Fruit fly (Drosophila melanogaster): Measurements from ENCODE around the gene CG31974.

Gene CG31974

DNA sequence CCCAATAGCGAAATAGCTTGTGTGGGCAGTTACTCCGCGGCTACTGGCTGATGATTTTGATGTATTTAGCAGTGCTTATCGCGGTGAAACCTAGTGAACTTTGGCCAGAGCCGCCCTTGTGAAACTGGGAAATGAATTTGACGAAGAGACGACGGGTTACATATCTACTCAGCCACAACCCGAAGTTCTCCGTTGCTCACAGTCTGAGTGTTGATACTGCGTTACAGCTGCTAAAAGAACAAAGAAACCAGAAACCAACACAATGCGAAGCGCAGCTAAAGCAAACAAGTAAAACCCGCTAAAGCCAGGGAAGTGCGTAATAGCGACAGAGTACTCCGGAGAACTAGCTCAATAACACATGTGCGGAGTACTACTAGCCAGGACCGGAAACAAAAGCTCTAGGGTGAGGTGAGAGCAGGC is 14.6 kb downstream of the CG31974 start (continued):
- TF ChIP-seq lz (GFP tag; optimal IDR thresholded peaks at IDR 0.05): no peak
- TF ChIP-seq Blimp-1 (GFP tag; optimal IDR thresholded peaks at IDR 0.05): no peak
- peak; percentile 89 for TF ChIP-seq CG1621 (tag; optimal IDR thresholded peaks at IDR 0.05)
- no peak for TF ChIP-seq Lpt (GFP tag; optimal IDR thresholded peaks at IDR 0.05)
- TF ChIP-seq ss (GFP tag; optimal IDR thresholded peaks at IDR 0.05): peak in 1 of 2 experiments; percentile 62
- peak; percentile 72 for TF ChIP-seq fkh (GFP tag; optimal IDR thresholded peaks at IDR 0.05)
- TF ChIP-seq vri (GFP tag; optimal IDR thresholded peaks at IDR 0.05): no peak
- no peak for TF ChIP-seq Ets21C (GFP tag; optimal IDR thresholded peaks at IDR 0.05)
- TF ChIP-seq topi (GFP tag; optimal IDR thresholded peaks at IDR 0.05): no peak
- TF ChIP-seq fd85E (GFP tag; optimal IDR thresholded peaks at IDR 0.05): no peak

DNA sequence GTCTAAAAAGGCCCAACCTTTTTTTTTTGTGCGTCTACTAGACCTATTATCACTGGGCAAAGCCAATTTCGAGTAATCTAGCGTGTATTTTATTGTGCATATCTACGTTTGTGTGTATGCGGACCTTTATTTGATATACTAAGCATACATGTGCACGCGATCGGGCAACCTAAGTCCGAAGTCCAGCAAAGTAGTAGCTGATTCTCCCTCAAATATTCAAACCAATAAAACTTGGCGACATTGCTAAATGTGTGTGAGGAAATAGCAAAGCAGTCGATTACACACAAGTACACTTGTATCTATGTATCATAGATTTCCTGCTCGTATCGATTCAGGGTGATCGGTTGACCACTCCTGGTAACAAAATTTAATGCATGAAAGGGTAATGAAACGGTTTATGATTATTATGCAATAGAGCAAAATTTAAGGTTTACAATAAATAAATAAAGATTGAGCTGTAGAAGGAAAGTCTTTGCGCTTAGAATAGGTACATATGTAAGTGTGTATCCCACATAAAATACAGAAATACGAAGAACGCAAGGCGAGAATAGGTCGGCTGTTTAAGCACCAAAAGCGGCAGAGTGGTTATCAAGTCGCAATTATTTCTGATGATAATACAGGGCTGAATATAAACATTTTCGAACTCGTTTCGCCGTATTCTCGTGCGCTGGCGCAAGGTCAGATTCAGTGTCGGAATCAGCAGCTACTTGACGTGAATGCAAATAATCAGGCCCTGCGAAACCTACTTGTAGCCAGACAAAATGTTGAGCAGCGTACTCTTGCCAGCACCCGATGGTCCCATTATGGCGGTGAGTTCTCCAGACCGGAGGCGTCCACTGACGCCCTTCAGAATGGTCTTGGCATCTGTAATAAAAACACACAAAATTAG is 17.3 kb downstream of the CG31974 start:
- TF ChIP-seq CG11294 (GFP tag; IDR thresholded peaks at IDR 0.05): no peak
- peak; percentile 7 for TF ChIP-seq fkh (GFP tag; optimal IDR thresholded peaks at IDR 0.05)
- TF ChIP-seq CG8319 (GFP tag; optimal IDR thresholded peaks at IDR 0.05): no peak
- TF ChIP-seq Ets96B (tag; optimal IDR thresholded peaks at IDR 0.05): no peak
- TF ChIP-seq Blimp-1 (GFP tag; optimal IDR thresholded peaks at IDR 0.05): no peak
- no peak for TF ChIP-seq salr (GFP tag; optimal IDR thresholded peaks at IDR 0.05)
- TF ChIP-seq CG34406 (GFP tag; optimal IDR thresholded peaks at IDR 0.05): no peak
- TF ChIP-seq CG4318 (GFP tag; optimal IDR thresholded peaks at IDR 0.05): no peak
- no peak for TF ChIP-seq esn (GFP tag; optimal IDR thresholded peaks at IDR 0.05)
- peak; percentile 91 for TF ChIP-seq svp (GFP tag)
- TF ChIP-seq CG6276 (GFP tag; optimal IDR thresholded peaks at IDR 0.05): peak; percentile 41
- TF ChIP-seq dsx (GFP tag; optimal IDR thresholded peaks at IDR 0.05; ENCODE audit: poor library complexity, severe bottlenecking): no peak
- TF ChIP-seq Hr39 (GFP tag; optimal IDR thresholded peaks at IDR 0.05): no peak
- TF ChIP-seq Eip78C (GFP tag): peak; percentile 60
- TF ChIP-seq Hr38 (GFP tag; optimal IDR thresholded peaks at IDR 0.05): no peak
- no peak for TF ChIP-seq Sox14 (GFP tag; optimal IDR thresholded peaks at IDR 0.05)
- no peak for TF ChIP-seq Smox (GFP tag; optimal IDR thresholded peaks at IDR 0.05)
- TF ChIP-seq vri (GFP tag; optimal IDR thresholded peaks at IDR 0.05): peak; percentile 20
- no peak for TF ChIP-seq CG15336 (GFP tag; IDR thresholded peaks at IDR 0.05)
- TF ChIP-seq topi (GFP tag; optimal IDR thresholded peaks at IDR 0.05): no peak
- TF ChIP-seq cyc (GFP tag; optimal IDR thresholded peaks at IDR 0.05): no peak
- no peak for TF ChIP-seq CG3032 (tag; optimal IDR thresholded peaks at IDR 0.05)
- TF ChIP-seq Eip75B (GFP tag; optimal IDR thresholded peaks at IDR 0.05): no peak
- no peak for TF ChIP-seq CG6808 (GFP tag; optimal IDR thresholded peaks at IDR 0.05)
- TF ChIP-seq Met (GFP tag; optimal IDR thresholded peaks at IDR 0.05): no peak
- TF ChIP-seq Hr4 (GFP tag; optimal IDR thresholded peaks at IDR 0.05): no peak
- no peak for TF ChIP-seq pdm3 (GFP tag; optimal IDR thresholded peaks at IDR 0.05)
- TF ChIP-seq spab (GFP tag; optimal IDR thresholded peaks at IDR 0.05): no peak

DNA sequence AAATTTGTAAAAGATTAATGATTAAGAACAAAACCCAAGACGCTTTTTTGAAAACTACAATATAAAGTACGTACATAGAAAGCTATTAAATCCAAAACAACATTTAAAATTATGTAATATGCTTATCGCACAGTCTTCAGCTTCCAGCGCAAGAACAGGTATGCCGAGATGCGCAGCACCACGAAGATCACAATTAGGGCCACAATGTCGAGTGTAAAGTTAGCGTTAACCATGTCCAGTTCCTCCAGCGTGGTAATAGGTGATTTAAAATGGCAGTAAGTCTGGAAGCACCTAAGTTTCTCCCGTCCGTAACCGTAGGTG is 19.9 kb downstream of the CG31974 start:
- TF ChIP-seq Smox (GFP tag; optimal IDR thresholded peaks at IDR 0.05) (no peak), acj6 (GFP tag; optimal IDR thresholded peaks at IDR 0.05) (no peak), CG6276 (GFP tag; optimal IDR thresholded peaks at IDR 0.05) (no peak), CG10631 (GFP tag; optimal IDR thresholded peaks at IDR 0.05) (no peak), Sox102F (GFP tag; optimal IDR thresholded peaks at IDR 0.05) (no peak), CG3919 (GFP tag; optimal IDR thresholded peaks at IDR 0.05) (no peak), fd85E (GFP tag; optimal IDR thresholded peaks at IDR 0.05) (no peak), Met (GFP tag; optimal IDR thresholded peaks at IDR 0.05) (no peak), ss (GFP tag; optimal IDR thresholded peaks at IDR 0.05) (no peak), Sox14 (GFP tag; optimal IDR thresholded peaks at IDR 0.05) (no peak), CG16779 (tag; optimal IDR thresholded peaks at IDR 0.05) (no peak)
